Comparison of ENCODE assay signal across 2 worm cellular contexts in genomic region chrIII:834443-834815, ce11.
TF ChIP-seq lines count a peak whose summit lies in the region.

No protein-coding gene starts in this region.

TF ChIP-seq in whole organism, L1 larva, 84 proteins besides CTCF, POLR2A, EP300 and RAD21 (continued from another document):
- no peak for TF ChIP-seq rnt-1 (tag; optimal IDR thresholded peaks at IDR 0.05; lab: Kevin White, UChicago)
- TF ChIP-seq nhr-47 (tag; optimal IDR thresholded peaks at IDR 0.05; lab: Kevin White, UChicago) = no peak
- TF ChIP-seq sup-37 (GFP tag; optimal IDR thresholded peaks at IDR 0.05; lab: Kevin White, UChicago) = no peak
- peak; percentile 64 for TF ChIP-seq nhr-85 (tag; lab: Kevin White, UChicago)
- TF ChIP-seq ceh-88 (GFP tag; IDR thresholded peaks at IDR 0.05; lab: Robert Waterston, UW) = no peak

TF ChIP-seq in whole organism, L4 larva, 104 proteins besides CTCF, POLR2A, EP300 and RAD21 (continued from another document):
- TF ChIP-seq ceh-32 (tag; optimal IDR thresholded peaks at IDR 0.05; lab: Kevin White, UChicago; ENCODE audit: poor library complexity) (no peak), attf-4 (tag; optimal IDR thresholded peaks at IDR 0.05; lab: Kevin White, UChicago) (no peak), ztf-7 (tag; optimal IDR thresholded peaks at IDR 0.05; lab: Kevin White, UChicago) (no peak), nhr-11 (tag; optimal IDR thresholded peaks at IDR 0.05; lab: Kevin White, UChicago) (no peak), lin-29 (GFP tag; IDR thresholded peaks at IDR 0.05; lab: Robert Waterston, UW) (no peak), fkh-10 (GFP tag; optimal IDR thresholded peaks at IDR 0.05; lab: Kevin White, UChicago) (no peak), set-16 (GFP tag; IDR thresholded peaks at IDR 0.05; lab: Robert Waterston, UW) (peak; percentile 90), F44E2.7 (GFP tag; IDR thresholded peaks at IDR 0.05; lab: Robert Waterston, UW) (no peak), dve-1 (tag; optimal IDR thresholded peaks at IDR 0.05; lab: Kevin White, UChicago; ENCODE audit: insufficient read depth) (peak; percentile 9), pha-4 (GFP tag; IDR thresholded peaks at IDR 0.05; lab: Robert Waterston, UW) (no peak), pha-4 (tag; optimal IDR thresholded peaks at IDR 0.05; lab: Kevin White, UChicago) (no peak), hmg-1.1 (GFP tag; IDR thresholded peaks at IDR 0.05; lab: Robert Waterston, UW) (0 out of 2 replicates have a peak, but pooled peaks have one; percentile 13), spr-1 (tag; optimal IDR thresholded peaks at IDR 0.05; lab: Kevin White, UChicago) (no peak), nhr-42 (GFP tag; IDR thresholded peaks at IDR 0.05; lab: Robert Waterston, UW) (no peak), php-3 (GFP tag; IDR thresholded peaks at IDR 0.05; lab: Robert Waterston, UW) (0 out of 2 replicates have a peak, but pooled peaks have one; percentile 23)
